Worm (Caenorhabditis elegans) whole organism, L3 larva: ENCODE results near the gene ZK1010.10.

Experiments
- ceh-9 ChIP-seq: sonication (generic microtip); optimal IDR thresholded peaks from 2 replicates; lab custom pipeline; 2018; ENCODE audit warnings: missing biosample characterization, missing genetic modification characterization
- egl-27 ChIP-seq: sonication (generic microtip); optimal IDR thresholded peaks from 4 replicates; lab custom pipeline; 2017; ENCODE audit warnings: missing biosample characterization, missing genetic modification reagents, missing genetic modification characterization
- elt-1 ChIP-seq: fragments of 150-350 bp; optimal IDR thresholded peaks from 2 replicates; lab custom pipeline; 2014; ENCODE audit warnings: missing biosample characterization, missing genetic modification characterization
- nhr-237 ChIP-seq: fragments of 150-350 bp; optimal IDR thresholded peaks from 2 replicates; lab custom pipeline; 2014; ENCODE audit warnings: missing biosample characterization, missing genetic modification characterization
- nhr-25 ChIP-seq: sonication (generic microtip); optimal IDR thresholded peaks from 2 replicates; lab custom pipeline; 2017; ENCODE audit warnings: missing biosample characterization, missing genetic modification characterization
- nhr-77 ChIP-seq: fragments of 150-350 bp; optimal IDR thresholded peaks from 2 replicates; lab custom pipeline; 2014; ENCODE audit warnings: missing biosample characterization, missing genetic modification characterization
- sea-2 ChIP-seq: fragments of 150-350 bp; sonication (generic microtip); optimal IDR thresholded peaks from 4 replicates; lab custom pipeline; 2014; ENCODE audit warnings: missing biosample characterization, missing genetic modification reagents, missing genetic modification characterization
- tbx-2 ChIP-seq: sonication (generic microtip); optimal IDR thresholded peaks from 2 replicates; lab custom pipeline; 2016; ENCODE audit warnings: mild to moderate bottlenecking, missing genetic modification characterization, missing compliant biosample characterization
- unc-62 ChIP-seq: fragments of 150-350 bp; sonication (generic microtip); optimal IDR thresholded peaks from 4 replicates; lab custom pipeline; 2014; ENCODE audit warnings: missing biosample characterization, missing genetic modification reagents, missing genetic modification characterization

DNA sequence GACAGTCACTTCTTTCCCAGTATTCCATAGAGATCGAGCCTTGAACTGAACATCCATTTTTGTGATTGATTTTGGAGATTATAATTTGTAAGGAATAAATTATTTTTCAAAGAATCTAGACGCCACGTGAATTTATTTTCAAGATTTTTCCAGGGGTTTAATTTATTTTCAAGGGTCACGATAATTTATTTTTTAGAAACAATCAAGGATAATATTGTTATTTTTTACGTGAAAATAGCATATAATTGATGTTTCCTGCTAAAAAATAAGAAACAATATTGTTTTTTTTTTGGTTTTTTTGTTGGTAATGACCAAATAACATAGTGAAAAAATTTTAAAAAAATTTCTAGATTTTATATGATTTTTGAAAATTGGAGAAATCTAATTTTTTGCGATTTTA is 27.4 kb downstream of the ZK1010.10 start, which contains the start of gene F14F7.4:
- TF ChIP-seq nhr-77 (tag; lab: Kevin White, UChicago) (no peak), ceh-9 (tag; lab: Kevin White, UChicago) (no peak), nhr-25 (no peak), egl-27 (tag; lab: Kevin White, UChicago) (no peak), sea-2 (GFP tag; lab: Kevin White, UChicago) (no peak), nhr-237 (no peak), tbx-2 (tag; lab: Kevin White, UChicago) (no peak), elt-1 (tag; lab: Kevin White, UChicago) (no peak), unc-62 (GFP tag; lab: Kevin White, UChicago) (no peak)
